Worm (Caenorhabditis elegans): ENCODE results near the gene moc-6.

The moc-6 gene

DNA sequence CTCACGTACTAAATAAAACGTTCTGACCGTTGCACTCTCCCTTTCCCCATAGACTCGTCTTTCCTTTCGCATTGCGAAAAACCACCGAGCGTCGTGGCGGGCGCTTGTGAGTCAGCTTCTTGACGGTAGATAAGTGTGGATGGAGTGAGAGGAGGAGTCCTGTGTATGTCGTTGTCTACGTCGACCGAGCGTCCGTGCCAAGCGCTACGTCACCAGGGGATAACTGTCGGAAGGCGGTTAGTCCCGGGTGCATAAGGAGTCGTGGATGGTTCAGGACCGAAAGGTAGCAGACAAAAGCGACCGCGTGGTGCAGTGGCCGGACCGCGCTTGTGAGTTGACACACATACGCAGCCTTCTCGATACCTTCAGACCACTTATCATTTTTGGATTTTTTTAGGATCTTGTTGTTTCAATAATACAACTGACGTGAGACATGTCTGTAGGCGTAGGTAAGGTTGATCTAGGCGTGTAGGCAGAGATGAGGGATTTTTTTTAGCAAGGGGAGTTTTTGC, 15.4 kb downstream of the moc-6 start (continued):
- TF ChIP-seq Y95B8A.8 (GFP tag; IDR thresholded peaks at IDR 0.05) (peak; percentile 73; the same call in 1 of the 2 replicates), nhr-27 (tag; optimal IDR thresholded peaks at IDR 0.05) (peak; percentile 46), tlf-1 (GFP tag; optimal IDR thresholded peaks at IDR 0.05) (peak; percentile 52), D2030.7 (GFP tag; IDR thresholded peaks at IDR 0.05) (peak; percentile 92), madf-6 (GFP tag; IDR thresholded peaks at IDR 0.05) (peak; percentile 71), C06A6.2 (GFP tag; conservative IDR thresholded peaks at IDR 0.05) (peak; percentile 59), fkh-3 (tag; optimal IDR thresholded peaks at IDR 0.05) (peak; percentile 83), ztf-6 (GFP tag; IDR thresholded peaks at IDR 0.05) (0 out of 2 replicates have a peak, but pooled peaks have one; percentile 5), pbrm-1 (GFP tag; IDR thresholded peaks at IDR 0.05) (peak; percentile 60; the same call in 1 of the 2 replicates), ztf-25 (GFP tag; IDR thresholded peaks at IDR 0.05) (0 out of 2 replicates have a peak, but pooled peaks have one; percentile 47), somi-1 (GFP tag; optimal IDR thresholded peaks at IDR 0.05) (peak; percentile 44), rpc-1 (optimal IDR thresholded peaks at IDR 0.05) (peak; percentile 70), rpc-1 (tag; optimal IDR thresholded peaks at IDR 0.05) (peak; percentile 68), nfyb-1 (GFP tag; IDR thresholded peaks at IDR 0.05) (peak; percentile 89), lin-35 (GFP tag; optimal IDR thresholded peaks at IDR 0.05) (peak in 1 of 3 experiments; percentile 20), egl-44 (GFP tag; IDR thresholded peaks at IDR 0.05) (peak; percentile 94), die-1 (tag; optimal IDR thresholded peaks at IDR 0.05) (peak; percentile 80), ZK185.1 (tag; optimal IDR thresholded peaks at IDR 0.05; ENCODE audit: poor library complexity, severe bottlenecking) (peak; percentile 58), let-526 (GFP tag; IDR thresholded peaks at IDR 0.05) (0 out of 2 replicates have a peak, but pooled peaks have one; percentile 18), attf-5 (GFP tag; optimal IDR thresholded peaks at IDR 0.05) (peak; percentile 73), snpc-4 (GFP tag; optimal IDR thresholded peaks at IDR 0.05) (peak; percentile 31), snpc-4 (tag; optimal IDR thresholded peaks at IDR 0.05) (peak in 2 of 4 experiments; percentile 15 to 60), F57C9.4 (tag; optimal IDR thresholded peaks at IDR 0.05) (peak; percentile 70), ceh-91 (GFP tag; IDR thresholded peaks at IDR 0.05) (peak; percentile 62; the same call in 1 of the 2 replicates), nhr-80 (tag; optimal IDR thresholded peaks at IDR 0.05) (peak; percentile 82), dpff-1 (tag; optimal IDR thresholded peaks at IDR 0.05) (peak; percentile 64), attf-3 (GFP tag; conservative IDR thresholded peaks at IDR 0.05) (0 out of 2 replicates have a peak, but pooled peaks have one; percentile 28), ceh-79 (tag; optimal IDR thresholded peaks at IDR 0.05) (peak; percentile 38), zim-3 (tag; optimal IDR thresholded peaks at IDR 0.05) (peak; percentile 67), F33H1.4 (GFP tag; IDR thresholded peaks at IDR 0.05) (peak; percentile 61), madf-8 (GFP tag; conservative IDR thresholded peaks at IDR 0.05) (peak; percentile 50), unc-130 (GFP tag; optimal IDR thresholded peaks at IDR 0.05) (peak; percentile 44), attf-6 (GFP tag; IDR thresholded peaks at IDR 0.05) (0 out of 2 replicates have a peak, but pooled peaks have one; percentile 23), ztf-18 (tag; optimal IDR thresholded peaks at IDR 0.05) (peak; percentile 78), egrh-3 (GFP tag; IDR thresholded peaks at IDR 0.05) (peak; percentile 80), hmg-1.2 (GFP tag; IDR thresholded peaks at IDR 0.05) (peak; percentile 69), F10E7.11 (tag; optimal IDR thresholded peaks at IDR 0.05) (peak; percentile 49), lin-54 (GFP tag; optimal IDR thresholded peaks at IDR 0.05) (peak; percentile 65), ztf-28 (GFP tag; IDR thresholded peaks at IDR 0.05) (0 out of 2 replicates have a peak, but pooled peaks have one; percentile 30), cebp-2 (GFP tag; IDR thresholded peaks at IDR 0.05) (0 out of 2 replicates have a peak, but pooled peaks have one; percentile 75), B0261.1 (tag; optimal IDR thresholded peaks at IDR 0.05) (peak; percentile 68), lag-1 (GFP tag; IDR thresholded peaks at IDR 0.05) (0 out of 2 replicates have a peak, but pooled peaks have one; percentile 68), ztf-26 (tag; optimal IDR thresholded peaks at IDR 0.05) (peak; percentile 79), B0019.2 (GFP tag; conservative IDR thresholded peaks at IDR 0.05) (0 out of 2 replicates have a peak, but pooled peaks have one; percentile 29), ztf-3 (GFP tag; optimal IDR thresholded peaks at IDR 0.05) (peak; percentile 35), athp-1 (tag; optimal IDR thresholded peaks at IDR 0.05) (peak; percentile 57), aptf-2 (GFP tag; conservative IDR thresholded peaks at IDR 0.05) (0 out of 2 replicates have a peak, but pooled peaks have one; percentile 24), hmg-20 (GFP tag; IDR thresholded peaks at IDR 0.05) (peak; percentile 20; the same call in 1 of the 2 replicates)
